Fruit fly (Drosophila melanogaster): ENCODE results near the gene CG31229.

The CG31229 gene

DNA sequence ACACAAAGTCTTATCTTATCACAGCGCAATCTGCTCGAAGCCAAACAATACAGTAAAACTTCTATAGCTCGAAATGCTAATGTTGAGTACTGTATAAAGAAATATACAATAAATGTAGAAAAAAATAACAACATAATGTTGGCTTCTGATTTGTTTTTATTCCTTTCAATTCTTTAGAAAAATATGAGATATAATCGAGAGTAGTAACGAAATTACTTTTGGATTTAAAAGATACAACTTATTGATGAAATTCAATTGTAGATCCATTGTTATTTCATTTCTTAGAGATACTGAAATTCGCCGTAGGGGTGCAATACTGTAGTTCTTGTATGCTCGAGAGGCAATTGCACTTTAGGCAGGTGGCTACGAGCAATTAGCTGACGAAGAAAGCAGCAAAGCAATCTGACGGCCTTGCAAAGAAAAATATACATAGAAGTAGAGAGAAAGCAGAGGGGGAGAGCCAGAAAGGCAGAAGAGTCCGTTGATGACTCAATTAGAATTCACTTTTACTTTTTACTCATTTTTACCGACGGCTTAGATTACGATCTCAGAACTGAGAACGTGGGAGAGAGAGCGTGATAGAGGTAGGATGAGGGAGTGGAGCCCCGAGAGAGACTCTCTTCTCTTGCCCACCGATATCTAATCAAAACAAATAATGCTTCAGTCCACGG is 2.9 kb downstream of the CG31229 start (continued):
- TF ChIP-seq CG15696 (tag; optimal IDR thresholded peaks at IDR 0.05) (peak; percentile 67), Dek (tag; optimal IDR thresholded peaks at IDR 0.05) (peak; percentile 61), ase (GFP tag; IDR thresholded peaks at IDR 0.05) (no peak), CG13775 (GFP tag; optimal IDR thresholded peaks at IDR 0.05) (no peak), Mad (GFP tag; optimal IDR thresholded peaks at IDR 0.05) (no peak), ken (GFP tag; IDR thresholded peaks at IDR 0.05) (peak; percentile 39; the same call in 1 of the 3 replicates), run (tag; optimal IDR thresholded peaks at IDR 0.05) (peak; percentile 33), Xbp1 (GFP tag; optimal IDR thresholded peaks at IDR 0.05) (peak; percentile 27), bab2 (GFP tag; optimal IDR thresholded peaks at IDR 0.05) (peak; percentile 64), corto (GFP tag; optimal IDR thresholded peaks at IDR 0.05) (peak; percentile 44), Doc2 (GFP tag; IDR thresholded peaks at IDR 0.05) (no peak), Sox102F (GFP tag; optimal IDR thresholded peaks at IDR 0.05) (peak; percentile 71), CG3407 (GFP tag; optimal IDR thresholded peaks at IDR 0.05) (peak; percentile 29), klu (GFP tag; IDR thresholded peaks at IDR 0.05) (peak; percentile 20; the same call in 1 of the 2 replicates), phol (tag; optimal IDR thresholded peaks at IDR 0.05) (peak; percentile 76), Taf1 (GFP tag; IDR thresholded peaks at IDR 0.05) (no peak), cad (GFP tag; optimal IDR thresholded peaks at IDR 0.05) (no peak), CG4820 (GFP tag; optimal IDR thresholded peaks at IDR 0.05) (no peak), CG7357 (GFP tag; IDR thresholded peaks at IDR 0.05) (peak; percentile 48; the same call in 1 of the 3 replicates), sens (GFP tag) (peak; percentile 91), CG31441 (GFP tag; IDR thresholded peaks at IDR 0.05) (peak; percentile 71), Bgb (GFP tag; IDR thresholded peaks at IDR 0.05; ENCODE audit: partially characterized antibody) (no peak), da (GFP tag; optimal IDR thresholded peaks at IDR 0.05) (no peak), CG14014 (GFP tag; IDR thresholded peaks at IDR 0.05) (no peak), ATbp (GFP tag; optimal IDR thresholded peaks at IDR 0.05) (peak; percentile 53), croc (GFP tag; conservative IDR thresholded peaks at IDR 0.05) (0 out of 3 replicates have a peak, but pooled peaks have one; percentile 28), esg (GFP tag; conservative IDR thresholded peaks at IDR 0.05) (0 out of 2 replicates have a peak, but pooled peaks have one; percentile 20), zen (tag; optimal IDR thresholded peaks at IDR 0.05) (no peak), exex (tag; optimal IDR thresholded peaks at IDR 0.05) (no peak), pho (GFP tag; optimal IDR thresholded peaks at IDR 0.05) (no peak), CG3163 (GFP tag; optimal IDR thresholded peaks at IDR 0.05) (no peak), CG6654 (GFP tag; optimal IDR thresholded peaks at IDR 0.05) (no peak), sd (tag; optimal IDR thresholded peaks at IDR 0.05) (no peak), scrt (GFP tag; optimal IDR thresholded peaks at IDR 0.05) (no peak), CG32532 (GFP tag; IDR thresholded peaks at IDR 0.05) (0 out of 2 replicates have a peak, but pooled peaks have one; percentile 6), CG8281 (tag; optimal IDR thresholded peaks at IDR 0.05) (peak; percentile 49), CG8359 (GFP tag; optimal IDR thresholded peaks at IDR 0.05; ENCODE audit: borderline replicate concordance) (no peak), ab (GFP tag; optimal IDR thresholded peaks at IDR 0.05) (no peak), CG13287 (GFP tag; IDR thresholded peaks at IDR 0.05; ENCODE audit: partially characterized antibody) (no peak), onecut (GFP tag; IDR thresholded peaks at IDR 0.05) (no peak; the same call in 1 of the 2 replicates), CG13296 (GFP tag; optimal IDR thresholded peaks at IDR 0.05) (peak; percentile 64), Oli (tag; optimal IDR thresholded peaks at IDR 0.05) (peak; percentile 63), zfh2 (GFP tag; optimal IDR thresholded peaks at IDR 0.05) (peak; percentile 5), Nf-YC (tag; optimal IDR thresholded peaks at IDR 0.05) (no peak), dmrt11E (tag; optimal IDR thresholded peaks at IDR 0.05) (peak; percentile 62), mam (GFP tag; optimal IDR thresholded peaks at IDR 0.05) (peak; percentile 6), CG17568 (GFP tag; optimal IDR thresholded peaks at IDR 0.05) (no peak), NK7.1 (GFP tag; optimal IDR thresholded peaks at IDR 0.05) (no peak), CG32772 (GFP tag; IDR thresholded peaks at IDR 0.05) (no peak), Fer1 (GFP tag; optimal IDR thresholded peaks at IDR 0.05) (no peak)

All from whole organism, embryonic.